Worm (Caenorhabditis elegans) whole organism, L4 larva: ENCODE data around the gene fbxb-31.

Experiments used
- F49E8.2 ChIP-seq: sonication (generic microtip); optimal IDR thresholded peaks from 2 replicates; lab custom pipeline; 2016; ENCODE audit warnings: missing compliant biosample characterization, mild to moderate bottlenecking, missing genetic modification characterization, borderline replicate concordance
- Y105C5A.15 ChIP-seq: fragments of 200-800 bp; sonication (Bioruptor generic); IDR thresholded peaks from 2 replicates; pipeline ENCODE4 v1.3.6; 2022; ENCODE audit warnings: missing genetic modification characterization, missing compliant biosample characterization
- Y48G9A.11 ChIP-seq: fragments of 200-800 bp; sonication (Bioruptor generic); IDR thresholded peaks from 2 replicates; pipeline ENCODE4 v1.3.6; 2022; ENCODE audit warnings: missing genetic modification reagents, missing genetic modification characterization, missing compliant biosample characterization
- ZK337.2 ChIP-seq: fragments of 200-800 bp; sonication (Bioruptor generic); IDR thresholded peaks from 2 replicates; pipeline ENCODE4 v1.3.6; 2022; ENCODE audit warnings: missing genetic modification reagents, missing genetic modification characterization, missing compliant biosample characterization
- ama-1 ChIP-seq: fragments of 150-350 bp; optimal IDR thresholded peaks from 2 replicates; lab custom pipeline; 2014; ENCODE audit warnings: inconsistent platforms, mixed read lengths
- ceh-44 ChIP-seq: fragments of 200-800 bp; sonication (Bioruptor generic); IDR thresholded peaks from 2 replicates; pipeline ENCODE4 v1.3.6; 2022; ENCODE audit warnings: missing genetic modification reagents, missing genetic modification characterization, missing compliant biosample characterization
- ceh-62 ChIP-seq: sonication (generic microtip); optimal IDR thresholded peaks from 2 replicates; lab custom pipeline; 2017; ENCODE audit warnings: missing biosample characterization, missing genetic modification characterization
- ces-1 ChIP-seq: fragments of 150-350 bp; sonication (generic microtip); optimal IDR thresholded peaks from 4 replicates; lab custom pipeline; 2014; ENCODE audit warnings: missing biosample characterization, missing genetic modification reagents, missing genetic modification characterization
- daf-16 ChIP-seq, 3 experiments: sonication (generic microtip); optimal IDR thresholded peaks; 2 replicates each; lab custom pipeline; 2016 to 2017; ENCODE audit warnings: missing genetic modification characterization in 3 of 3, missing genetic modification reagents in 3 of 3, mild to moderate bottlenecking in 2 of 3, missing compliant biosample characterization in 2 of 3, missing biosample characterization in 1 of 3, moderate library complexity in 1 of 3
- daf-19 ChIP-seq: fragments of 200-800 bp; sonication (Bioruptor generic); conservative IDR thresholded peaks from 2 replicates; pipeline ENCODE4 v1.3.6; 2022; ENCODE audit warnings: missing genetic modification characterization, missing compliant biosample characterization
- dmd-9 ChIP-seq: fragments of 200-800 bp; sonication (Bioruptor generic); IDR thresholded peaks from 2 replicates; pipeline ENCODE4 v1.3.6; 2022; ENCODE audit warnings: missing genetic modification reagents, missing genetic modification characterization, missing compliant biosample characterization
- duxl-1 ChIP-seq: sonication (generic microtip); optimal IDR thresholded peaks from 2 replicates; lab custom pipeline; 2016; ENCODE audit warnings: mild to moderate bottlenecking, missing genetic modification characterization, moderate library complexity, missing compliant biosample characterization; ENCODE audit not compliant: poor library complexity
- hmg-1.1 ChIP-seq: fragments of 200-800 bp; sonication (Bioruptor generic); IDR thresholded peaks from 2 replicates; pipeline ENCODE4 v1.3.6; 2022; ENCODE audit warnings: missing genetic modification reagents, missing genetic modification characterization, missing compliant biosample characterization
- lin-15B ChIP-seq: fragments of 150-350 bp; sonication (generic microtip); optimal IDR thresholded peaks from 3 replicates; lab custom pipeline; 2014; ENCODE audit warnings: missing biosample characterization, missing genetic modification characterization
- lin-38 ChIP-seq: fragments of 200-800 bp; sonication (Bioruptor generic); IDR thresholded peaks from 2 replicates; pipeline ENCODE4 v1.3.6; 2022; ENCODE audit warnings: missing genetic modification reagents, missing genetic modification characterization, missing compliant biosample characterization
- lsy-2 ChIP-seq, 2 experiments: fragments of 150-350 bp in 1 of 2; sonication (generic microtip) in 1 of 2; optimal IDR thresholded peaks; 2 replicates each; lab custom pipeline; 2014 to 2017; ENCODE audit warnings: missing biosample characterization in 2 of 2, missing genetic modification characterization in 2 of 2
- madf-9 ChIP-seq: fragments of 200-800 bp; sonication (Bioruptor generic); conservative IDR thresholded peaks from 2 replicates; pipeline ENCODE4 v1.3.6; 2022; ENCODE audit warnings: missing genetic modification reagents, missing genetic modification characterization, missing compliant biosample characterization
- mdt-29 ChIP-seq: fragments of 200-800 bp; sonication (Bioruptor generic); IDR thresholded peaks from 2 replicates; pipeline ENCODE4 v1.3.6; 2022; ENCODE audit warnings: missing genetic modification reagents, missing genetic modification characterization, missing compliant biosample characterization
- mes-2 ChIP-seq: sonication (generic microtip); optimal IDR thresholded peaks from 2 replicates; lab custom pipeline; 2016; ENCODE audit warnings: missing genotype, mild to moderate bottlenecking, missing genetic modification characterization, missing compliant biosample characterization; ENCODE audit not compliant: poor library complexity, severe bottlenecking
- mxl-3 ChIP-seq: fragments of 200-800 bp; sonication (Bioruptor generic); optimal IDR thresholded peaks from 2 replicates; lab custom pipeline; 2018; ENCODE audit warnings: mild to moderate bottlenecking, missing genetic modification characterization, missing compliant biosample characterization
- nhr-102 ChIP-seq: sonication (generic microtip); optimal IDR thresholded peaks from 2 replicates; lab custom pipeline; 2016; ENCODE audit warnings: mild to moderate bottlenecking, missing genetic modification characterization, moderate library complexity, missing compliant biosample characterization
- nhr-11 ChIP-seq: fragments of 150-350 bp; optimal IDR thresholded peaks from 2 replicates; lab custom pipeline; 2014; ENCODE audit warnings: missing biosample characterization, missing genetic modification characterization
- nhr-111 ChIP-seq: fragments of 200-800 bp; sonication (Bioruptor generic); optimal IDR thresholded peaks from 2 replicates; lab custom pipeline; 2018; ENCODE audit warnings: mild to moderate bottlenecking, missing genetic modification characterization, missing compliant biosample characterization
- nhr-237 ChIP-seq: sonication (generic microtip); optimal IDR thresholded peaks from 2 replicates; lab custom pipeline; 2017; ENCODE audit warnings: missing biosample characterization, missing genetic modification characterization
- nhr-25 ChIP-seq: sonication (generic microtip); optimal IDR thresholded peaks from 2 replicates; lab custom pipeline; 2017; ENCODE audit warnings: missing genetic modification characterization, mild to moderate bottlenecking, missing compliant biosample characterization, antibody characterized with exemption, moderate library complexity, borderline replicate concordance; ENCODE audit not compliant: insufficient read depth
- nhr-6 ChIP-seq: fragments of 150-350 bp; optimal IDR thresholded peaks from 2 replicates; lab custom pipeline; 2014; ENCODE audit warnings: missing biosample characterization, missing genetic modification characterization
- nhr-76 ChIP-seq: fragments of 150-350 bp; optimal IDR thresholded peaks from 2 replicates; lab custom pipeline; 2014; ENCODE audit warnings: missing biosample characterization, missing genetic modification characterization
- nhr-77 ChIP-seq: fragments of 150-350 bp; optimal IDR thresholded peaks from 2 replicates; lab custom pipeline; 2014; ENCODE audit warnings: missing biosample characterization, missing genetic modification characterization
- php-3 ChIP-seq: fragments of 200-800 bp; sonication (Bioruptor generic); IDR thresholded peaks from 2 replicates; pipeline ENCODE4 v1.3.6; 2022; ENCODE audit warnings: missing genetic modification reagents, missing genetic modification characterization, missing compliant biosample characterization
- pqm-1 ChIP-seq: sonication (generic microtip); optimal IDR thresholded peaks from 2 replicates; lab custom pipeline; 2017; ENCODE audit warnings: missing biosample characterization, missing genetic modification characterization
- set-16 ChIP-seq: fragments of 200-800 bp; sonication (Bioruptor generic); IDR thresholded peaks from 2 replicates; pipeline ENCODE4 v1.3.6; 2022; ENCODE audit warnings: missing genetic modification reagents, missing genetic modification characterization, missing compliant biosample characterization
- spr-3 ChIP-seq: fragments of 200-800 bp; sonication (Bioruptor generic); optimal IDR thresholded peaks from 2 replicates; lab custom pipeline; 2018; ENCODE audit warnings: mild to moderate bottlenecking, missing genetic modification characterization, missing compliant biosample characterization
- tag-97 ChIP-seq: fragments of 200-800 bp; sonication (Bioruptor generic); IDR thresholded peaks from 2 replicates; pipeline ENCODE4 v1.3.6; 2022; ENCODE audit warnings: missing genetic modification characterization, missing compliant biosample characterization
- tra-1 ChIP-seq: fragments of 200-800 bp; sonication (Bioruptor generic); IDR thresholded peaks from 2 replicates; pipeline ENCODE4 v1.3.6; 2022; ENCODE audit warnings: missing genetic modification reagents, missing genetic modification characterization, missing compliant biosample characterization
- unc-39 ChIP-seq: sonication (generic microtip); optimal IDR thresholded peaks from 2 replicates; lab custom pipeline; 2017; ENCODE audit warnings: missing biosample characterization, missing genetic modification characterization
- unc-62 ChIP-seq, 3 experiments: fragments of 150-350 bp in 1 of 3; sonication (generic microtip); optimal IDR thresholded peaks in 2 of 3; peaks in 1 of 3; 1 replicate in 1 of 3; 2 replicates in 2 of 3; lab custom pipeline; 2014 to 2017; ENCODE audit warnings: missing biosample characterization in 3 of 3, missing genetic modification characterization in 3 of 3, missing genetic modification reagents in 3 of 3, missing genotype in 1 of 3
- zip-11 ChIP-seq: fragments of 200-800 bp; sonication (Bioruptor generic); IDR thresholded peaks from 2 replicates; pipeline ENCODE4 v1.3.6; 2022; ENCODE audit warnings: missing genetic modification characterization, missing compliant biosample characterization
- zip-2 ChIP-seq: fragments of 150-350 bp; optimal IDR thresholded peaks from 2 replicates; lab custom pipeline; 2014; ENCODE audit warnings: missing biosample characterization, missing genetic modification characterization

Gene fbxb-31

ce11 chrII:3616615-3617014, 22.5 kb downstream of the fbxb-31 start:
- TF ChIP-seq unc-62 (GFP tag; optimal IDR thresholded peaks at IDR 0.05 in 1 of 2; lab: Kevin White, UChicago) (peak in 1 of 2 experiments; percentile 5), unc-62 (tag; optimal IDR thresholded peaks at IDR 0.05; lab: Kevin White, UChicago) (no peak), duxl-1 (tag; lab: Kevin White, UChicago) (peak; percentile 86), mdt-29 (GFP tag; lab: Robert Waterston, UW) (no peak), mes-2 (tag; lab: Kevin White, UChicago) (peak; percentile 1), ama-1 (lab: Kevin White, UChicago) (no peak)

DNA sequence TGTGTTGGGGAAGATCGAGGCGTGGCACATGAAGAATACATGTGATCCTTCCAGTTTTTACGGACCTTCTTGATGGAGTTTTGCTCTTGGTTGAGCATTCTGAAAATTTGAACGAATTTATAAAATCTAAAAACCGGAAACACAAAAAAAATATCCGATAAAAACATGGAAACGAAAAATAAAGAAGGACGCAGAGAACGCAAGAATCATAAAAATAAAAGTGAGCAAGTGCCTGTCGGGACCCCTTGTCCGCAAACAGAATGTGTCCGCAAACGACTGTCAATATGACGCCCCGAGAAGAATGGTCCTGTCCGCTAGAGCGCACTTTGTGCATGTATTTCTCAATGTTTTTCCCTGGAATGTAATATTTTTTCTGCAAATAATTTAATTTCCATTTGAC, 29.4 kb downstream of the fbxb-31 start, which contains the start of gene Y49F6A.5:
Gene Y49F6A.5 (minus strand): TSS at position 101 of the 400 bp plus-strand sequence.
- TF ChIP-seq tra-1 (GFP tag; lab: Robert Waterston, UW) (no peak), dmd-9 (no peak), nhr-25 (tag; lab: Kevin White, UChicago) (no peak), nhr-11 (no peak), spr-3 (no peak), ama-1 (lab: Kevin White, UChicago) (no peak), unc-39 (tag; lab: Kevin White, UChicago) (no peak), ceh-44 (GFP tag; lab: Robert Waterston, UW) (no peak), zip-2 (tag; lab: Kevin White, UChicago) (no peak), F49E8.2 (tag; lab: Kevin White, UChicago) (no peak), unc-62 (GFP tag; optimal IDR thresholded peaks at IDR 0.05 in 1 of 2; lab: Kevin White, UChicago) (no peak), unc-62 (tag; optimal IDR thresholded peaks at IDR 0.05; lab: Kevin White, UChicago) (no peak), ZK337.2 (GFP tag; lab: Robert Waterston, UW) (no peak), daf-19 (GFP tag; lab: Robert Waterston, UW) (no peak), lin-38 (GFP tag; lab: Robert Waterston, UW) (no peak), tag-97 (no peak), nhr-76 (no peak), nhr-111 (GFP tag; lab: Kevin White, UChicago) (no peak), set-16 (GFP tag; lab: Robert Waterston, UW) (no peak), nhr-237 (no peak), php-3 (no peak)

DNA sequence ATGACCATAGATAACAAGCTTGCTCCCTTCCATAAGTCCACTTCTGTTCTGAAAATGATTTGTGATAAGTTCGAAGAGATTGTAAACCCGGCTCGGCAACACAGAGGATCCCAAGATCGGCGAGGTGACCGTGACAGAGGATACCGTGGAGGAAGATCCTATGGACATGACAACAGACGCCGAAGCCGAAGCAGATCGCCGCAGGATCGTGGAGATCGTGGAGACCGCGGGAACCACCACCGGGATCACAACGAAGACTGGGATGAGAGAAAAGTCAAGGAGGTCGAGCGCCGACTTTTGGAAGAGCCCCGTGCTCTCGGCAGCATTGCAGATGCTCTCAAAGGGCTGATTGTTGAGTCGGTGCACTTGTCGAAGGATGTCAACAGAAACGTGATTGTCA, 34.6 kb downstream of the fbxb-31 start:
- TF ChIP-seq set-16 (GFP tag; lab: Robert Waterston, UW): peak; percentile 76
- TF ChIP-seq mxl-3 (GFP tag; lab: Kevin White, UChicago): no peak

- TF ChIP-seq nhr-6 (tag; lab: Kevin White, UChicago) (no peak), lsy-2 (tag; optimal IDR thresholded peaks at IDR 0.05; lab: Kevin White, UChicago) (no peak), lin-38 (GFP tag; lab: Robert Waterston, UW) (no peak), mxl-3 (GFP tag; lab: Kevin White, UChicago) (no peak), ces-1 (GFP tag; lab: Kevin White, UChicago) (no peak), madf-9 (GFP tag; lab: Robert Waterston, UW) (no peak), nhr-102 (no peak), pqm-1 (tag; lab: Kevin White, UChicago) (no peak), hmg-1.1 (GFP tag; lab: Robert Waterston, UW) (no peak), mes-2 (tag; lab: Kevin White, UChicago) (no peak), duxl-1 (tag; lab: Kevin White, UChicago) (no peak)
These were observed 40.4 kb downstream of the fbxb-31 start, which contains the start of gene Y49F6A.11 for ce11 chrII:3598721-3599120. TSS of gene Y49F6A.11 (minus strand) at chrII:3598821.

- TF ChIP-seq duxl-1 (tag; lab: Kevin White, UChicago) (no peak), zip-11 (GFP tag; lab: Robert Waterston, UW) (no peak), tra-1 (GFP tag; lab: Robert Waterston, UW) (no peak), madf-9 (GFP tag; lab: Robert Waterston, UW) (no peak), nhr-77 (tag; lab: Kevin White, UChicago) (no peak), nhr-76 (no peak), lin-15B (tag; lab: Kevin White, UChicago) (no peak), Y105C5A.15 (GFP tag; lab: Robert Waterston, UW) (no peak), ceh-62 (tag; lab: Kevin White, UChicago) (no peak), daf-16 (GFP tag; optimal IDR thresholded peaks at IDR 0.05; lab: Kevin White, UChicago) (no peak), daf-16 (tag; optimal IDR thresholded peaks at IDR 0.05; lab: Kevin White, UChicago) (no peak), Y48G9A.11 (no peak)
These were observed 43.8 kb downstream of the fbxb-31 start, which contains the start of gene Y49F6A.12 for ce11 chrII:3595339-3595738. TSS of gene Y49F6A.12 (plus strand) at chrII:3595639.
